Worm (Caenorhabditis elegans) whole organism, L4/young adult: Measurements from ENCODE around the gene srt-59.

Experiments
- W03F9.2 ChIP-seq: fragments of 150-350 bp; optimal IDR thresholded peaks from 2 replicates; lab custom pipeline; 2014; ENCODE audit warnings: missing biosample characterization, missing genetic modification characterization
- dao-5 ChIP-seq: sonication (generic microtip); optimal IDR thresholded peaks from 2 replicates; lab custom pipeline; 2016; ENCODE audit warnings: missing genotype, missing genetic modification characterization, moderate library complexity, missing compliant biosample characterization
- him-1 ChIP-seq: sonication (generic microtip); optimal IDR thresholded peaks from 2 replicates; lab custom pipeline; 2016; ENCODE audit warnings: missing genotype, missing genetic modification reagents, missing genetic modification characterization, missing compliant biosample characterization

- TF ChIP-seq him-1 (tag; lab: Kevin White, UChicago), result no peak
- TF ChIP-seq dao-5 (tag; lab: Kevin White, UChicago), result no peak
- no peak for TF ChIP-seq W03F9.2
These were observed 30.4 kb upstream of the srt-59 start for ce11 chrIV:631869-632268.
